Worm (Caenorhabditis elegans): Measurements from ENCODE around the gene acl-2.

DNA sequence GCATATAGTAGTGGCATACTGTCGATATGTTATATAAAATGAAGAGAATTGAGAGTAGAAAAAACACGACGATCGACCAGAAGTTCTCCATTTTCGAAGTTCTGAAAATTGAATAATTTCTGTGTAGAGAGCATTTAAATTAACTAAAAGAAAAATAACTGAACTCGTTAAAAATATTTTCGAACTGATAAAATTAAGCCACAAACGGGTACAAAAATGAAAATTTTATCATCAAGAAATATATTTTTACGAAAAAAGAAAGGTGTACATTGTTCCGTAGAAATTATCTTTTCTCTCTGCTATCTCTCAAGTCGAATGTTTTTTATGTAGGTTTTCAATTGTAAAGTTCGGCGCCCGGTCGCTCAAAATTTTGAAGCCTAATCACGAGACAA is at the start of gene acl-2:
- TF ChIP-seq nfya-1 (tag; optimal IDR thresholded peaks at IDR 0.05; ENCODE audit: borderline replicate concordance, insufficient read depth) (no peak), nhr-27 (tag; optimal IDR thresholded peaks at IDR 0.05) (no peak), D2030.7 (GFP tag; IDR thresholded peaks at IDR 0.05) (no peak), hmg-20 (GFP tag; IDR thresholded peaks at IDR 0.05) (no peak), nfyb-1 (GFP tag; IDR thresholded peaks at IDR 0.05) (no peak), pha-4 (tag; optimal IDR thresholded peaks at IDR 0.05) (no peak)
